Worm (Caenorhabditis elegans): ENCODE results near the gene egl-26.

DNA sequence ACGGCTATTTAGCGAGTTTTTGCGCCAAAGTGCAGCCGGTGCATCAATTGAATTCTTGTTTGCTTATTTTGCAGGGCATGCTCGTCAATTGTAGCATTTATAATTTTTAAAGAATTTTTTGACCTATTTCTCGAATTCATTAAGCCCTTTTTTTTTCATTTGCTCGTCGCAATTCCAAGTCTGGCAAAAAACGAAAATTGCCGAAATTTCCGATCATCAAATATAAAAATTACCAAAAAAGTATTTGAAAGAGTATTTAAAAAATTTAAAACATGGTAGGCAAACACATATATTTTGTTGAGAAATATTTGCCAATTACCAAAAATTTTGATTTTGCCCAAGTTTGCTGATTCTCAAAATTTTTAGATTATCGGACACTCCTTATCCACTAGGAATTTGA lies 14.7 kb downstream of the egl-26 start, which contains the start of gene C50D2.6:
- TF ChIP-seq flh-1 (GFP tag; optimal IDR thresholded peaks at IDR 0.05) (no peak), snpc-4 (tag; optimal IDR thresholded peaks at IDR 0.05) (no peak), M03D4.4 (tag; optimal IDR thresholded peaks at IDR 0.05) (no peak), ztf-11 (tag; optimal IDR thresholded peaks at IDR 0.05) (no peak), unc-39 (tag; optimal IDR thresholded peaks at IDR 0.05) (no peak), unc-62 (GFP tag; optimal IDR thresholded peaks at IDR 0.05) (no peak), ceh-83 (GFP tag; optimal IDR thresholded peaks at IDR 0.05) (no peak), elt-1 (tag; optimal IDR thresholded peaks at IDR 0.05; ENCODE audit: borderline replicate concordance, insufficient read depth) (no peak), sptf-1 (tag; optimal IDR thresholded peaks at IDR 0.05) (no peak), nhr-28 (tag; optimal IDR thresholded peaks at IDR 0.05) (no peak)
